Fruit fly (Drosophila melanogaster) whole organism, prepupa: Measurements from ENCODE around the gene CG7920.

Source experiments
- Blimp-1 ChIP-seq: fragments of 200-800 bp; sonication (Bioruptor generic); optimal IDR thresholded peaks from 3 replicates; lab custom pipeline; 2017; ENCODE audit warnings: missing biosample characterization, missing genetic modification characterization, mild to moderate bottlenecking, moderate library complexity, missing genetic modification reagents
- CG10631 ChIP-seq: fragments of 200-800 bp; sonication (Bioruptor generic); optimal IDR thresholded peaks from 2 replicates; lab custom pipeline; 2016; ENCODE audit warnings: missing biosample characterization, missing genetic modification characterization
- CG10669 ChIP-seq: fragments of 200-800 bp; sonication (Bioruptor generic); optimal IDR thresholded peaks from 3 replicates; lab custom pipeline; 2018; ENCODE audit warnings: missing biosample characterization, mild to moderate bottlenecking, missing genetic modification characterization, moderate library complexity
- CG11762 ChIP-seq: fragments of 200-800 bp; sonication (Bioruptor generic); optimal IDR thresholded peaks from 3 replicates; lab custom pipeline; 2016; ENCODE audit warnings: missing biosample characterization, missing genetic modification characterization; ENCODE audit not compliant: insufficient read depth
- CG11902 ChIP-seq: fragments of 200-800 bp; sonication (Bioruptor generic); optimal IDR thresholded peaks from 3 replicates; lab custom pipeline; 2016; ENCODE audit warnings: missing biosample characterization, missing genetic modification characterization
- CG15336 ChIP-seq: fragments of 200-800 bp; sonication (Bioruptor generic); IDR thresholded peaks from 2 replicates; pipeline ENCODE4 v1.3.6; 2022; ENCODE audit warnings: missing biosample characterization, missing genetic modification characterization
- CG1621 ChIP-seq: fragments of 200-800 bp; sonication (Bioruptor generic); optimal IDR thresholded peaks from 3 replicates; lab custom pipeline; 2018; ENCODE audit warnings: missing biosample characterization, mild to moderate bottlenecking, missing genetic modification characterization
- CG16779 ChIP-seq: fragments of 200-800 bp; sonication (Bioruptor generic); optimal IDR thresholded peaks from 3 replicates; lab custom pipeline; 2017; ENCODE audit warnings: missing biosample characterization, mild to moderate bottlenecking, missing genetic modification characterization
- CG31627 ChIP-seq: fragments of 200-800 bp; sonication (Bioruptor generic); optimal IDR thresholded peaks from 3 replicates; lab custom pipeline; 2016; ENCODE audit warnings: missing biosample characterization, missing genetic modification characterization
- CG32006 ChIP-seq: fragments of 200-800 bp; sonication (Bioruptor generic); optimal IDR thresholded peaks from 3 replicates; lab custom pipeline; 2017; ENCODE audit warnings: missing biosample characterization, mild to moderate bottlenecking, missing genetic modification characterization
- CG4318 ChIP-seq: fragments of 200-800 bp; sonication (Bioruptor generic); optimal IDR thresholded peaks from 3 replicates; lab custom pipeline; 2017; ENCODE audit warnings: missing biosample characterization, mild to moderate bottlenecking, missing genetic modification characterization
- CG6163 ChIP-seq: fragments of 200-800 bp; sonication (Bioruptor generic); IDR thresholded peaks from 3 replicates; pipeline ENCODE4 v1.3.6; 2022; ENCODE audit warnings: missing biosample characterization, missing genetic modification characterization
- CG6276 ChIP-seq: fragments of 200-800 bp; sonication (Bioruptor generic); optimal IDR thresholded peaks from 2 replicates; lab custom pipeline; 2017; ENCODE audit warnings: missing biosample characterization, mild to moderate bottlenecking, missing genetic modification characterization
- CG6808 ChIP-seq: fragments of 200-800 bp; sonication (Bioruptor generic); optimal IDR thresholded peaks from 3 replicates; lab custom pipeline; 2017; ENCODE audit warnings: missing biosample characterization, missing genetic modification characterization, mild to moderate bottlenecking, moderate library complexity, missing genetic modification reagents
- CG8119 ChIP-seq: fragments of 200-800 bp; sonication (Bioruptor generic); IDR thresholded peaks from 3 replicates; pipeline ENCODE4 v1.3.6; 2022; ENCODE audit warnings: missing biosample characterization, missing genetic modification characterization
- CG8319 ChIP-seq: fragments of 200-800 bp; sonication (Bioruptor generic); optimal IDR thresholded peaks from 3 replicates; lab custom pipeline; 2016; ENCODE audit warnings: missing biosample characterization, missing genetic modification characterization
- CG8632 ChIP-seq: fragments of 200-800 bp; sonication (Bioruptor generic); optimal IDR thresholded peaks from 3 replicates; lab custom pipeline; 2016; ENCODE audit warnings: missing biosample characterization, missing genetic modification characterization
- CG9139 ChIP-seq: fragments of 200-800 bp; sonication (Bioruptor generic); optimal IDR thresholded peaks from 3 replicates; lab custom pipeline; 2017; ENCODE audit warnings: missing biosample characterization, mild to moderate bottlenecking, missing genetic modification characterization
- Eip75B ChIP-seq: fragments of 200-800 bp; sonication (Bioruptor generic); optimal IDR thresholded peaks from 3 replicates; lab custom pipeline; 2016; ENCODE audit warnings: missing biosample characterization, missing genetic modification characterization
- Eip78C ChIP-seq: fragments of 200-800 bp; sonication (Bioruptor generic); peaks from one replicate; lab custom pipeline; 2016; ENCODE audit warnings: missing biosample characterization, missing genetic modification characterization
- Eip93F ChIP-seq: fragments of 200-800 bp; sonication (Bioruptor generic); optimal IDR thresholded peaks from 2 replicates; lab custom pipeline; 2016; ENCODE audit warnings: missing biosample characterization, mild to moderate bottlenecking, missing genetic modification characterization
- Ets21C ChIP-seq: fragments of 200-800 bp; sonication (Bioruptor generic); optimal IDR thresholded peaks from 3 replicates; lab custom pipeline; 2016; ENCODE audit warnings: missing biosample characterization, missing genetic modification characterization
- Ets96B ChIP-seq: fragments of 200-800 bp; optimal IDR thresholded peaks from 2 replicates; lab custom pipeline; 2019; ENCODE audit warnings: missing biosample characterization, mild to moderate bottlenecking, missing genetic modification characterization, moderate library complexity
- Hr38 ChIP-seq: sonication (Bioruptor generic); optimal IDR thresholded peaks from 2 replicates; lab custom pipeline; 2016; ENCODE audit warnings: missing biosample characterization, missing genetic modification characterization
- Hr39 ChIP-seq: fragments of 200-800 bp; sonication (Bioruptor generic); optimal IDR thresholded peaks from 2 replicates; lab custom pipeline; 2016; ENCODE audit warnings: missing biosample characterization, missing genetic modification characterization
- Hr4 ChIP-seq: fragments of 200-800 bp; sonication (Bioruptor generic); optimal IDR thresholded peaks from 3 replicates; lab custom pipeline; 2016; ENCODE audit warnings: missing biosample characterization, missing genetic modification characterization
- Lpt ChIP-seq: fragments of 200-800 bp; sonication (Bioruptor generic); optimal IDR thresholded peaks from 3 replicates; lab custom pipeline; 2016; ENCODE audit warnings: missing biosample characterization, missing genetic modification characterization
- Met ChIP-seq: fragments of 200-800 bp; sonication (Bioruptor generic); optimal IDR thresholded peaks from 3 replicates; lab custom pipeline; 2016; ENCODE audit warnings: missing biosample characterization, missing genetic modification characterization
- OdsH ChIP-seq: fragments of 200-800 bp; sonication (Bioruptor generic); optimal IDR thresholded peaks from 3 replicates; lab custom pipeline; 2016; ENCODE audit warnings: missing biosample characterization, missing genetic modification characterization
- Sox102F ChIP-seq: fragments of 200-800 bp; sonication (Bioruptor generic); optimal IDR thresholded peaks from 2 replicates; lab custom pipeline; 2016; ENCODE audit warnings: missing biosample characterization, mild to moderate bottlenecking, missing genetic modification characterization
- Sox14 ChIP-seq: fragments of 200-800 bp; sonication (Bioruptor generic); optimal IDR thresholded peaks from 3 replicates; lab custom pipeline; 2016; ENCODE audit warnings: missing biosample characterization, missing genetic modification characterization
- Sox15 ChIP-seq: fragments of 200-800 bp; sonication (Bioruptor generic); optimal IDR thresholded peaks from 3 replicates; lab custom pipeline; 2016; ENCODE audit warnings: missing biosample characterization, missing genetic modification characterization
- acj6 ChIP-seq: fragments of 200-800 bp; sonication (Bioruptor generic); optimal IDR thresholded peaks from 3 replicates; lab custom pipeline; 2016; ENCODE audit warnings: missing biosample characterization, missing genetic modification characterization
- cyc ChIP-seq: fragments of 200-800 bp; sonication (Bioruptor generic); optimal IDR thresholded peaks from 3 replicates; lab custom pipeline; 2016; ENCODE audit warnings: missing biosample characterization, missing genetic modification characterization
- dsx ChIP-seq: fragments of 200-800 bp; optimal IDR thresholded peaks from 3 replicates; lab custom pipeline; 2019; ENCODE audit warnings: missing biosample characterization, mild to moderate bottlenecking, missing genetic modification characterization, moderate library complexity; ENCODE audit not compliant: poor library complexity, severe bottlenecking
- eg ChIP-seq: fragments of 200-800 bp; sonication (Bioruptor generic); IDR thresholded peaks from 3 replicates; pipeline ENCODE4 v1.3.6; 2022; ENCODE audit warnings: missing biosample characterization, missing genetic modification characterization
- fd59A ChIP-seq: fragments of 200-800 bp; sonication (Bioruptor generic); optimal IDR thresholded peaks from 2 replicates; lab custom pipeline; 2017; ENCODE audit warnings: missing biosample characterization, mild to moderate bottlenecking, missing genetic modification characterization, missing genetic modification reagents
- lz ChIP-seq: fragments of 200-800 bp; sonication (Bioruptor generic); optimal IDR thresholded peaks from 3 replicates; lab custom pipeline; 2016; ENCODE audit warnings: missing biosample characterization, missing genetic modification characterization
- net ChIP-seq: fragments of 200-800 bp; sonication (Bioruptor generic); optimal IDR thresholded peaks from 3 replicates; lab custom pipeline; 2016; ENCODE audit warnings: missing biosample characterization, missing genetic modification characterization
- pdm3 ChIP-seq: fragments of 200-800 bp; sonication (Bioruptor generic); optimal IDR thresholded peaks from 3 replicates; lab custom pipeline; 2016; ENCODE audit warnings: missing biosample characterization, missing genetic modification characterization
- salr ChIP-seq, 2 experiments: fragments of 200-800 bp; sonication (Bioruptor generic); optimal IDR thresholded peaks; 3 replicates each; lab custom pipeline; 2016 to 2018; ENCODE audit warnings: missing biosample characterization in 2 of 2, missing genetic modification characterization in 2 of 2, mild to moderate bottlenecking in 1 of 2
- spab ChIP-seq: fragments of 200-800 bp; sonication (Bioruptor generic); optimal IDR thresholded peaks from 2 replicates; lab custom pipeline; 2017; ENCODE audit warnings: missing biosample characterization, mild to moderate bottlenecking, missing genetic modification characterization, missing genetic modification reagents
- ss ChIP-seq, 2 experiments: fragments of 200-800 bp; sonication (Bioruptor generic); optimal IDR thresholded peaks; 2 replicates in 1 of 2; 3 replicates in 1 of 2; lab custom pipeline; 2017 to 2018; ENCODE audit warnings: mild to moderate bottlenecking in 2 of 2, missing biosample characterization in 2 of 2, missing genetic modification characterization in 2 of 2, moderate library complexity in 1 of 2
- svp ChIP-seq: fragments of 200-800 bp; sonication (Bioruptor generic); peaks from one replicate; lab custom pipeline; 2016; ENCODE audit warnings: missing biosample characterization, missing genetic modification characterization
- topi ChIP-seq: fragments of 200-800 bp; sonication (Bioruptor generic); optimal IDR thresholded peaks from 3 replicates; lab custom pipeline; 2016; ENCODE audit warnings: missing biosample characterization, missing genetic modification characterization
- vri ChIP-seq: fragments of 200-800 bp; sonication (Bioruptor generic); optimal IDR thresholded peaks from 3 replicates; lab custom pipeline; 2016; ENCODE audit warnings: missing biosample characterization, mild to moderate bottlenecking, missing genetic modification characterization

The CG7920 gene

DNA sequence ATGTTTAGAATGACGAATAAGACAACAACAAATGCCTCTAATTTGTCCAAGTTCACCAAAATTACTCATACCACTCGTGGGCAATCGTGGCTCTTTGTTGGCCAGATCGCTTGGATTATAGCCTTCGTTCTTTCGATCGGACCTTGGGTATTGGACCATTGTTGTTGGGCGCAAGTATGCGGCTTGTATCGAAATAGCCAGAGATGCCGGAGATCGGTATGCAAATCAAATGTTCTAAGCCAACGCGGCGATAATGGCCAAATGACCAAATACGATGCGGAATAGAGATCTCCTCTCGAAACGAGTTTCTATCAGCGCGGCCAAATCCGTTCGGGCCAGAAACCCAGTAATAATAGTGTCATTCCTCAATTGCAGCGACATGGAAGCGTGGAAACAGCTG lies 29.9 kb downstream of the CG7920 start:
- no peak for TF ChIP-seq CG11762
- TF ChIP-seq lz (GFP tag; lab: Kevin White, UChicago): no peak
- TF ChIP-seq net (GFP tag; lab: Kevin White, UChicago): no peak
- TF ChIP-seq CG15336 (GFP tag; lab: Robert Waterston, UW): no peak
- no peak for TF ChIP-seq Eip93F (GFP tag; lab: Kevin White, UChicago)
- no peak for TF ChIP-seq CG6808 (GFP tag; lab: Kevin White, UChicago)
- TF ChIP-seq Lpt: no peak
- TF ChIP-seq CG8632 (GFP tag; lab: Kevin White, UChicago): no peak
- no peak for TF ChIP-seq acj6 (GFP tag; lab: Kevin White, UChicago)
- TF ChIP-seq vri (GFP tag; lab: Kevin White, UChicago): no peak
- no peak for TF ChIP-seq CG11902
- TF ChIP-seq svp (GFP tag; lab: Kevin White, UChicago): no peak
- no peak for TF ChIP-seq salr (GFP tag; optimal IDR thresholded peaks at IDR 0.05; lab: Kevin White, UChicago)
- TF ChIP-seq pdm3: no peak
- TF ChIP-seq OdsH (GFP tag; lab: Kevin White, UChicago): no peak
- no peak for TF ChIP-seq CG8119 (GFP tag; lab: Robert Waterston, UW)
- TF ChIP-seq CG32006 (GFP tag; lab: Kevin White, UChicago): no peak
- no peak for TF ChIP-seq Ets96B
- no peak for TF ChIP-seq Hr39 (GFP tag; lab: Kevin White, UChicago)
- TF ChIP-seq eg: no peak
- TF ChIP-seq, all 60 proteins: peak for 0

DNA sequence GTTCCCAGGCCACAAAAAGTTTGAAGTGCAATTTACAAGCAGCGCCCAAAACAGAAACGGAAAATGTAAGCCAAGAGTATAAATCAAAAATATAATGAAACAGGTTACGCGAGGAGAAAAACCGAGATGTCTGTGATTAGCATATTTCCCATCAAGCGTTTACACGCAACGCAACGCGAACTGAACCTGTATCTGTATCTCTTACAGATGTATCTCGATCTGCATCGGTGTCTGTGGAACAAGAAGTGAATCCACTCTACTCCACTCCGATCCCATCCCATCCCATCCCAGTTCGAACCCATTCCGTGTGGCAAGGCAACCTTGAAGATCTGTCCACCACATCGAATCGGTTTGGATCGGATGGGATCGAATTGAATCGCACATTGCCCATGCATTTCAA lies 31.2 kb downstream of the CG7920 start:
- TF ChIP-seq spab (no peak), ss (GFP tag; optimal IDR thresholded peaks at IDR 0.05; lab: Kevin White, UChicago) (peak in 1 of 2 experiments; percentile 31)

DNA sequence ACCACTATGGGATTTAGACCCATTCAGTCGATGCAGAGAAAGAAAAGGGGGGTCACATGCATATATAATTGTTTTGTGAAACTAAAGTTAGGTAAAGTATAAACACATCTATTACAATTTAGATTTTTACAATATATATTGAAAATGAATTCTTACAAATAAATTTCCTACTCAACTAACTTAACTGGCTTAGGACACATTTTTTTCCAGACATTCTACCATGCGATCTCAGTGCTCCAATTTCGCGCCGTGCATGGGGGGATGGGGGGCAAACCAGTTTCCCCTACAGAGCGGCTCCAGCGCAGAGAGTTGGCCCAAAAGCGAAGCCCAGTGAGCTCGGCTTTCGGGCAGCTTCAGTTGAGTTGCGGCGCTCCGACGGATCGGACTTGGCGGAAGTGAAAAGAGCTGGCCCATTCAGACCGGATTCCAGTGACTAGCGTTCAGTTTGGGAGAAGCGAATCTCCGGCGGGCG lies 32.0 kb downstream of the CG7920 start, which contains the start of gene CG7896:
CG7896 (plus strand) TSS at position 354 of the 472 bp plus-strand sequence.
- TF ChIP-seq topi (GFP tag; lab: Kevin White, UChicago): peak; percentile 80
- peak; percentile 59 for TF ChIP-seq Hr39 (GFP tag; lab: Kevin White, UChicago)
- peak; percentile 76 for TF ChIP-seq Eip75B (GFP tag; lab: Kevin White, UChicago)
- peak; percentile 76 for TF ChIP-seq CG11902
- peak; percentile 80 for TF ChIP-seq Ets96B
- TF ChIP-seq Blimp-1 (GFP tag; lab: Kevin White, UChicago): peak; percentile 49
- peak; percentile 77 for TF ChIP-seq cyc
- TF ChIP-seq CG6276 (GFP tag; lab: Kevin White, UChicago): peak; percentile 78
- peak; percentile 80 for TF ChIP-seq CG6808 (GFP tag; lab: Kevin White, UChicago)
- peak; percentile 80 for TF ChIP-seq Sox102F (GFP tag; lab: Kevin White, UChicago)
- TF ChIP-seq CG31627 (GFP tag; lab: Kevin White, UChicago): peak; percentile 67
- peak; percentile 73 for TF ChIP-seq CG10669
- TF ChIP-seq CG8319 (GFP tag; lab: Kevin White, UChicago): peak; percentile 78
- TF ChIP-seq svp (GFP tag; lab: Kevin White, UChicago): peak; percentile 97
- TF ChIP-seq Sox15: peak; percentile 75
- peak; percentile 65 for TF ChIP-seq CG11762
- TF ChIP-seq dsx: peak; percentile 76
- TF ChIP-seq ss (GFP tag; optimal IDR thresholded peaks at IDR 0.05; lab: Kevin White, UChicago): peak; percentile 56 to 86
- TF ChIP-seq OdsH (GFP tag; lab: Kevin White, UChicago): no peak
- peak; percentile 76 for TF ChIP-seq fd59A (GFP tag; lab: Kevin White, UChicago)
- TF ChIP-seq CG15336 (GFP tag; lab: Robert Waterston, UW): peak; percentile 93
- peak; percentile 78 for TF ChIP-seq net (GFP tag; lab: Kevin White, UChicago)
- peak; percentile 70 for TF ChIP-seq Sox14 (GFP tag; lab: Kevin White, UChicago)
- peak; percentile 69 for TF ChIP-seq spab
- TF ChIP-seq Eip78C (GFP tag; lab: Kevin White, UChicago): peak; percentile 94
- TF ChIP-seq Ets21C: peak; percentile 69
- no peak for TF ChIP-seq Hr38 (GFP tag; lab: Kevin White, UChicago)
- peak; percentile 93 for TF ChIP-seq CG8119 (GFP tag; lab: Robert Waterston, UW)
- peak; percentile 93 for TF ChIP-seq CG6163 (GFP tag; lab: Robert Waterston, UW)
- no peak for TF ChIP-seq CG4318 (GFP tag; lab: Kevin White, UChicago)
- TF ChIP-seq Met (GFP tag; lab: Kevin White, UChicago): peak; percentile 85
- TF ChIP-seq Hr4: peak; percentile 87
- peak; percentile 73 for TF ChIP-seq Lpt
- peak; percentile 86 for TF ChIP-seq CG10631 (GFP tag; lab: Kevin White, UChicago)
- TF ChIP-seq CG9139 (GFP tag; lab: Kevin White, UChicago): peak; percentile 55
- TF ChIP-seq CG16779 (tag; lab: Kevin White, UChicago): peak; percentile 51
- TF ChIP-seq CG1621: peak; percentile 50
- peak; percentile 83 for TF ChIP-seq lz (GFP tag; lab: Kevin White, UChicago)
